Worm (Caenorhabditis elegans): ENCODE data around the gene rfp-1.
"Not testable (repeated sequence)": the region's sequence is repeated elsewhere in the genome, so short reads cannot be mapped to it uniquely, and the experiment has no call there.

The rfp-1 gene

ce11 chrIII:8331779-8332178 is 26.6 kb upstream of the rfp-1 start, which contains the start of the genes mrps-18A and ZC262.2:
Gene mrps-18A, minus strand, starts transcription at chrIII:8331919.
Gene ZC262.2, plus strand, starts transcription at chrIII:8332062.
- no peak for TF ChIP-seq ama-1 (optimal IDR thresholded peaks at IDR 0.05)
- no peak for TF ChIP-seq K09A11.1 (tag; optimal IDR thresholded peaks at IDR 0.05; ENCODE audit: insufficient read depth)
- peak; percentile 62 for TF ChIP-seq hlh-30 (tag; optimal IDR thresholded peaks at IDR 0.05; ENCODE audit: insufficient read depth)
- no peak for TF ChIP-seq madf-2 (tag; optimal IDR thresholded peaks at IDR 0.05)
- TF ChIP-seq nfya-1 (tag; optimal IDR thresholded peaks at IDR 0.05) = peak; percentile 9

- no peak for TF ChIP-seq ceh-14 (tag; optimal IDR thresholded peaks at IDR 0.05)
- no peak for TF ChIP-seq K02D7.2 (tag; optimal IDR thresholded peaks at IDR 0.05)
- TF ChIP-seq ref-2 (tag; optimal IDR thresholded peaks at IDR 0.05) = no peak
- no peak for TF ChIP-seq syd-9 (tag; optimal IDR thresholded peaks at IDR 0.05)
- TF ChIP-seq C08G9.2 (tag; optimal IDR thresholded peaks at IDR 0.05) = no peak
- no peak for TF ChIP-seq mec-3 (tag; optimal IDR thresholded peaks at IDR 0.05; ENCODE audit: borderline replicate concordance)
- TF ChIP-seq npax-4 (tag; optimal IDR thresholded peaks at IDR 0.05) = no peak
- TF ChIP-seq sox-2 (GFP tag; IDR thresholded peaks at IDR 0.05) = no peak
These were observed 24.0 kb upstream of the rfp-1 start, which contains the start of gene ZC262.4 for ce11 chrIII:8334432-8334831. Gene ZC262.4, minus strand, starts transcription at chrIII:8334532.

- not testable (repeated sequence) for TF ChIP-seq dmd-4 (tag; optimal IDR thresholded peaks at IDR 0.05; ENCODE audit: borderline replicate concordance); dve-1 (tag; optimal IDR thresholded peaks at IDR 0.05); pqm-1 (tag; optimal IDR thresholded peaks at IDR 0.05)
These were observed 19.1 kb upstream of the rfp-1 start, which contains the start of gene clc-28 for ce11 chrIII:8339372-8339771. Gene clc-28, minus strand, starts transcription at chrIII:8339472.

ce11 chrIII:8344283-8344682 is 14.1 kb upstream of the rfp-1 start, which contains the start of gene ZC262.7:
Gene ZC262.7, minus strand, starts transcription at chrIII:8344336.
- not testable (repeated sequence) for TF ChIP-seq ceh-18 (tag; optimal IDR thresholded peaks at IDR 0.05); T23F11.4 (GFP tag; optimal IDR thresholded peaks at IDR 0.05); Y22D7AL.16 (tag; optimal IDR thresholded peaks at IDR 0.05)

- not testable (repeated sequence) for TF ChIP-seq madf-2, pqm-1, ceh-9 (tag; optimal IDR thresholded peaks at IDR 0.05)
These were observed 10.6 kb upstream of the rfp-1 start, which contains the start of gene clc-29 for ce11 chrIII:8347822-8348221. Gene clc-29, minus strand, starts transcription at chrIII:8347922.

- TF ChIP-seq sox-2 (GFP tag; IDR thresholded peaks at IDR 0.05) (peak; percentile 11; the same call in 1 of the 2 replicates), unc-55 (GFP tag; optimal IDR thresholded peaks at IDR 0.05) (peak; percentile 59), unc-42 (tag; optimal IDR thresholded peaks at IDR 0.05) (peak; percentile 3), pag-3 (tag; optimal IDR thresholded peaks at IDR 0.05; ENCODE audit: borderline replicate concordance) (no peak), che-1 (tag; optimal IDR thresholded peaks at IDR 0.05) (no peak), ama-1 (optimal IDR thresholded peaks at IDR 0.05) (peak; percentile 47), tbx-2 (tag; optimal IDR thresholded peaks at IDR 0.05) (no peak), hlh-15 (tag; optimal IDR thresholded peaks at IDR 0.05) (no peak), pros-1 (tag; optimal IDR thresholded peaks at IDR 0.05) (no peak), ceh-48 (tag; optimal IDR thresholded peaks at IDR 0.05) (peak; percentile 44), ceh-9 (tag; optimal IDR thresholded peaks at IDR 0.05) (no peak), rnt-1 (tag; optimal IDR thresholded peaks at IDR 0.05) (no peak), ceh-18 (tag; optimal IDR thresholded peaks at IDR 0.05) (no peak), unc-86 (tag; optimal IDR thresholded peaks at IDR 0.05) (no peak), pha-2 (tag; optimal IDR thresholded peaks at IDR 0.05) (no peak), odd-2 (tag; optimal IDR thresholded peaks at IDR 0.05) (no peak), K02D7.2 (tag; optimal IDR thresholded peaks at IDR 0.05) (no peak), ceh-31 (tag; optimal IDR thresholded peaks at IDR 0.05) (peak; percentile 5), nfya-1 (tag; optimal IDR thresholded peaks at IDR 0.05) (peak; percentile 20), eyg-1 (tag; optimal IDR thresholded peaks at IDR 0.05) (no peak), sdc-2 (tag; optimal IDR thresholded peaks at IDR 0.05) (no peak), lin-11 (tag; optimal IDR thresholded peaks at IDR 0.05) (no peak), hlh-30 (tag; optimal IDR thresholded peaks at IDR 0.05; ENCODE audit: insufficient read depth) (peak; percentile 86), pax-1 (tag; optimal IDR thresholded peaks at IDR 0.05) (no peak), nhr-232 (tag; optimal IDR thresholded peaks at IDR 0.05) (no peak), ceh-24 (tag; optimal IDR thresholded peaks at IDR 0.05) (no peak)
These were observed 3.6 kb upstream of the rfp-1 start, which contains the start of gene unc-116 for ce11 chrIII:8354644-8355461. Gene unc-116, minus strand, starts transcription at chrIII:8355174.
